Worm (Caenorhabditis elegans) whole organism, young adult: ENCODE data around the gene sru-7.

ENCODE experiments used
- B0035.1 ChIP-seq: sonication (generic microtip); optimal IDR thresholded peaks from 2 replicates; lab custom pipeline; 2016; ENCODE audit warnings: missing genetic modification characterization, mild to moderate bottlenecking, missing compliant biosample characterization, missing genotype, missing genetic modification reagents
- B0336.3 ChIP-seq: fragments of 200-800 bp; sonication (Bioruptor generic); IDR thresholded peaks from 2 replicates; pipeline ENCODE4 v1.3.6; 2022; ENCODE audit warnings: missing genetic modification characterization, missing compliant biosample characterization
- F10E7.11 ChIP-seq: sonication (generic microtip); optimal IDR thresholded peaks from 2 replicates; lab custom pipeline; 2017; ENCODE audit warnings: mild to moderate bottlenecking, missing genetic modification characterization, moderate library complexity, missing compliant biosample characterization
- F23B12.7 ChIP-seq: sonication (generic microtip); optimal IDR thresholded peaks from 2 replicates; lab custom pipeline; 2017; ENCODE audit warnings: missing genetic modification characterization, mild to moderate bottlenecking, missing compliant biosample characterization, antibody characterized with exemption, moderate library complexity; ENCODE audit not compliant: insufficient read depth
- F33H1.4 ChIP-seq: fragments of 200-800 bp; sonication (Bioruptor generic); IDR thresholded peaks from 2 replicates; pipeline ENCODE4 v1.3.6; 2022; ENCODE audit warnings: missing genetic modification reagents, missing genetic modification characterization, missing compliant biosample characterization
- F49E8.2 ChIP-seq: sonication (generic microtip); optimal IDR thresholded peaks from 3 replicates; lab custom pipeline; 2017; ENCODE audit warnings: missing genetic modification characterization, mild to moderate bottlenecking, missing compliant biosample characterization, antibody characterized with exemption, moderate library complexity; ENCODE audit not compliant: insufficient read depth
- F52B5.7 ChIP-seq: sonication (generic microtip); optimal IDR thresholded peaks from 2 replicates; lab custom pipeline; 2016; ENCODE audit warnings: mild to moderate bottlenecking, missing genetic modification characterization, missing compliant biosample characterization
- F57A8.1 ChIP-seq: fragments of 200-800 bp; sonication (Bioruptor generic); optimal IDR thresholded peaks from 2 replicates; lab custom pipeline; 2018; ENCODE audit warnings: mild to moderate bottlenecking, missing genetic modification characterization, moderate library complexity, missing compliant biosample characterization
- Y53G8AR.9 ChIP-seq: fragments of 200-800 bp; sonication (Bioruptor generic); conservative IDR thresholded peaks from 2 replicates; pipeline ENCODE4 v1.3.6; 2022; ENCODE audit warnings: missing genetic modification reagents, missing genetic modification characterization, missing compliant biosample characterization
- Y79H2A.3 ChIP-seq: fragments of 200-800 bp; sonication (Bioruptor generic); conservative IDR thresholded peaks from 2 replicates; pipeline ENCODE4 v1.3.6; 2022; ENCODE audit warnings: missing genetic modification reagents, missing genetic modification characterization, missing compliant biosample characterization
- ama-1 ChIP-seq, 3 experiments: fragments of 150-350 bp in 1 of 3; sonication (generic microtip) in 2 of 3; optimal IDR thresholded peaks; 2 replicates each; lab custom pipeline; 2014 to 2018; ENCODE audit warnings: missing biosample characterization in 2 of 3, missing genetic modification characterization in 2 of 3, missing genetic modification reagents in 2 of 3
- aptf-2 ChIP-seq: fragments of 200-800 bp; sonication (Bioruptor generic); conservative IDR thresholded peaks from 2 replicates; pipeline ENCODE4 v1.3.6; 2022; ENCODE audit warnings: missing genetic modification reagents, missing genetic modification characterization, missing compliant biosample characterization
- aptf-3 ChIP-seq: fragments of 200-800 bp; sonication (Bioruptor generic); IDR thresholded peaks from 2 replicates; pipeline ENCODE4 v1.3.6; 2022; ENCODE audit warnings: missing genetic modification characterization, missing compliant biosample characterization
- athp-1 ChIP-seq: sonication (generic microtip); optimal IDR thresholded peaks from 2 replicates; lab custom pipeline; 2017; ENCODE audit warnings: mild to moderate bottlenecking, missing genetic modification characterization, missing compliant biosample characterization
- cebp-2 ChIP-seq: fragments of 200-800 bp; sonication (Bioruptor generic); IDR thresholded peaks from 2 replicates; pipeline ENCODE4 v1.3.6; 2022; ENCODE audit warnings: missing genetic modification characterization, missing compliant biosample characterization
- ceh-100 ChIP-seq: fragments of 200-800 bp; sonication (Bioruptor generic); IDR thresholded peaks from 2 replicates; pipeline ENCODE4 v1.3.6; 2022; ENCODE audit warnings: missing genetic modification reagents, missing genetic modification characterization, missing compliant biosample characterization
- ceh-58 ChIP-seq: fragments of 200-800 bp; sonication (Bioruptor generic); IDR thresholded peaks from 2 replicates; pipeline ENCODE4 v1.3.6; 2022; ENCODE audit warnings: missing genetic modification characterization, missing compliant biosample characterization
- ceh-91 ChIP-seq: fragments of 200-800 bp; sonication (Bioruptor generic); IDR thresholded peaks from 2 replicates; pipeline ENCODE4 v1.3.6; 2022; ENCODE audit warnings: missing genetic modification reagents, missing genetic modification characterization, missing compliant biosample characterization
- die-1 ChIP-seq: sonication (generic microtip); optimal IDR thresholded peaks from 2 replicates; lab custom pipeline; 2016; ENCODE audit warnings: missing genotype, mild to moderate bottlenecking, missing genetic modification characterization, missing compliant biosample characterization
- dox-1 ChIP-seq: fragments of 200-800 bp; sonication (Bioruptor generic); IDR thresholded peaks from 2 replicates; pipeline ENCODE4 v1.3.6; 2022; ENCODE audit warnings: missing genetic modification reagents, missing genetic modification characterization, missing compliant biosample characterization
- ets-4 ChIP-seq: fragments of 200-800 bp; sonication (Bioruptor generic); optimal IDR thresholded peaks from 2 replicates; lab custom pipeline; 2018; ENCODE audit warnings: mild to moderate bottlenecking, missing genetic modification characterization, missing compliant biosample characterization
- gei-17 ChIP-seq: fragments of 200-800 bp; sonication (Bioruptor generic); optimal IDR thresholded peaks from 2 replicates; lab custom pipeline; 2018; ENCODE audit warnings: mild to moderate bottlenecking, missing genetic modification characterization, missing compliant biosample characterization
- hlh-12 ChIP-seq: sonication (generic microtip); optimal IDR thresholded peaks from 2 replicates; lab custom pipeline; 2016; ENCODE audit warnings: missing genetic modification characterization, missing compliant biosample characterization
- hrde-1 ChIP-seq: sonication (generic microtip); optimal IDR thresholded peaks from 2 replicates; lab custom pipeline; 2016; ENCODE audit warnings: missing genetic modification characterization, mild to moderate bottlenecking, missing compliant biosample characterization, moderate library complexity, missing genotype, missing genetic modification reagents, borderline replicate concordance
- lin-26 ChIP-seq: fragments of 200-800 bp; sonication (Bioruptor generic); IDR thresholded peaks from 2 replicates; pipeline ENCODE4 v1.3.6; 2022; ENCODE audit warnings: missing genetic modification reagents, missing genetic modification characterization, missing compliant biosample characterization
- lin-35 ChIP-seq, 3 experiments: fragments of 150-350 bp in 2 of 3; sonication (generic microtip) in 1 of 3; optimal IDR thresholded peaks; 2 replicates each; lab custom pipeline; 2014 to 2018; ENCODE audit warnings: missing biosample characterization in 3 of 3, missing genetic modification characterization in 3 of 3, missing genetic modification reagents in 3 of 3
- lin-40 ChIP-seq: sonication (generic microtip); optimal IDR thresholded peaks from 2 replicates; lab custom pipeline; 2016; ENCODE audit warnings: missing genetic modification characterization, mild to moderate bottlenecking, missing compliant biosample characterization, missing genotype, missing genetic modification reagents
- lin-54 ChIP-seq: fragments of 200-800 bp; sonication (Bioruptor generic); optimal IDR thresholded peaks from 2 replicates; lab custom pipeline; 2018; ENCODE audit warnings: mild to moderate bottlenecking, missing genetic modification characterization, missing compliant biosample characterization
- lsy-27 ChIP-seq: sonication (generic microtip); optimal IDR thresholded peaks from 2 replicates; lab custom pipeline; 2017; ENCODE audit warnings: missing genetic modification characterization, mild to moderate bottlenecking, missing compliant biosample characterization, antibody characterized with exemption, missing genotype, borderline replicate concordance; ENCODE audit not compliant: insufficient read depth
- madf-6 ChIP-seq: fragments of 200-800 bp; sonication (Bioruptor generic); IDR thresholded peaks from 2 replicates; pipeline ENCODE4 v1.3.6; 2022; ENCODE audit warnings: missing genetic modification reagents, missing genetic modification characterization, missing compliant biosample characterization
- mcd-1 ChIP-seq: fragments of 200-800 bp; sonication (Bioruptor generic); IDR thresholded peaks from 2 replicates; pipeline ENCODE4 v1.3.6; 2022; ENCODE audit warnings: missing genetic modification reagents, missing genetic modification characterization, missing compliant biosample characterization
- mel-28 ChIP-seq: sonication (generic microtip); optimal IDR thresholded peaks from 2 replicates; lab custom pipeline; 2016; ENCODE audit warnings: borderline replicate concordance, mild to moderate bottlenecking, missing genetic modification characterization, missing compliant biosample characterization
- mes-4 ChIP-seq: sonication (generic microtip); optimal IDR thresholded peaks from 2 replicates; lab custom pipeline; 2016; ENCODE audit warnings: missing genotype, missing genetic modification characterization, missing compliant biosample characterization
- nhr-90 ChIP-seq: sonication (generic microtip); optimal IDR thresholded peaks from 2 replicates; lab custom pipeline; 2016; ENCODE audit warnings: missing genotype, mild to moderate bottlenecking, missing genetic modification characterization, missing compliant biosample characterization
- pha-4 ChIP-seq: fragments of 150-350 bp; sonication (generic microtip); optimal IDR thresholded peaks from 2 replicates; lab custom pipeline; 2014; ENCODE audit warnings: missing biosample characterization, missing genetic modification reagents, missing genetic modification characterization
- repo-1 ChIP-seq: sonication (generic microtip); optimal IDR thresholded peaks from 2 replicates; lab custom pipeline; 2017; ENCODE audit warnings: mild to moderate bottlenecking, missing genetic modification characterization, missing compliant biosample characterization
- snpc-3.4 ChIP-seq: sonication (generic microtip); optimal IDR thresholded peaks from 2 replicates; lab custom pipeline; 2017; ENCODE audit warnings: missing genetic modification characterization, mild to moderate bottlenecking, missing compliant biosample characterization, antibody characterized with exemption, moderate library complexity, missing genotype, missing genetic modification reagents
- somi-1 ChIP-seq: fragments of 200-800 bp; sonication (Bioruptor generic); optimal IDR thresholded peaks from 2 replicates; lab custom pipeline; 2018; ENCODE audit warnings: mild to moderate bottlenecking, missing genetic modification characterization, missing compliant biosample characterization
- sptf-2 ChIP-seq: fragments of 200-800 bp; sonication (Bioruptor generic); optimal IDR thresholded peaks from 2 replicates; lab custom pipeline; 2018; ENCODE audit warnings: mild to moderate bottlenecking, missing genetic modification characterization, missing compliant biosample characterization
- unc-130 ChIP-seq: sonication (generic microtip); optimal IDR thresholded peaks from 2 replicates; lab custom pipeline; 2016; ENCODE audit warnings: missing genetic modification reagents, missing genetic modification characterization, missing compliant biosample characterization
- zfh-2 ChIP-seq: fragments of 200-800 bp; sonication (Bioruptor generic); conservative IDR thresholded peaks from 2 replicates; pipeline ENCODE4 v1.3.6; 2022; ENCODE audit warnings: missing genetic modification reagents, missing genetic modification characterization, missing compliant biosample characterization
- zim-3 ChIP-seq: sonication (generic microtip); optimal IDR thresholded peaks from 2 replicates; lab custom pipeline; 2017; ENCODE audit warnings: mild to moderate bottlenecking, missing genetic modification characterization, moderate library complexity, missing compliant biosample characterization
- ztf-18 ChIP-seq: sonication (generic microtip); optimal IDR thresholded peaks from 2 replicates; lab custom pipeline; 2016; ENCODE audit warnings: missing genotype, mild to moderate bottlenecking, missing genetic modification characterization, missing compliant biosample characterization
- ztf-3 ChIP-seq: fragments of 200-800 bp; sonication (Bioruptor generic); optimal IDR thresholded peaks from 2 replicates; lab custom pipeline; 2018; ENCODE audit warnings: mild to moderate bottlenecking, missing genetic modification characterization, missing compliant biosample characterization
- ztf-6 ChIP-seq: fragments of 200-800 bp; sonication (Bioruptor generic); IDR thresholded peaks from 2 replicates; pipeline ENCODE4 v1.3.6; 2022; ENCODE audit warnings: missing genetic modification reagents, missing genetic modification characterization, missing compliant biosample characterization

The sru-7 gene

ce11 chrIV:8513619-8514018 is 21.3 kb downstream of the sru-7 start, which contains the start of gene cks-1:
TSS of gene cks-1 (plus strand) at chrIV:8513919.
- peak; percentile 26 for TF ChIP-seq die-1
- TF ChIP-seq ztf-3 (GFP tag; lab: Kevin White, UChicago), result no peak
- peak; percentile 27 for TF ChIP-seq snpc-3.4
- 0 out of 2 replicates have a peak, but pooled peaks have one; percentile 13 for TF ChIP-seq B0336.3
- TF ChIP-seq, all 124 proteins: peak for 3

- TF ChIP-seq repo-1 (tag; lab: Kevin White, UChicago), result peak; percentile 42
- peak; percentile 28 for TF ChIP-seq snpc-3.4
- TF ChIP-seq lin-26 (GFP tag; lab: Robert Waterston, UW), result 0 out of 2 replicates have a peak, but pooled peaks have one; percentile 35
- no peak for TF ChIP-seq ztf-6 (GFP tag; lab: Robert Waterston, UW)
- TF ChIP-seq pha-4 (tag; lab: Kevin White, UChicago), result no peak
- TF ChIP-seq mcd-1 (GFP tag; lab: Robert Waterston, UW), result no peak
- TF ChIP-seq unc-130 (GFP tag; lab: Kevin White, UChicago), result peak; percentile 15
- TF ChIP-seq Y53G8AR.9 (GFP tag; lab: Robert Waterston, UW), result no peak; the same call in 1 of the 2 replicates
- no peak for TF ChIP-seq ztf-18 (tag; lab: Kevin White, UChicago)
- TF ChIP-seq gei-17 (GFP tag; lab: Kevin White, UChicago), result no peak
- TF ChIP-seq Y79H2A.3 (GFP tag; lab: Robert Waterston, UW), result peak; percentile 77; the same call in 1 of the 2 replicates
- no peak for TF ChIP-seq ceh-100 (GFP tag; lab: Robert Waterston, UW)
- no peak for TF ChIP-seq lin-54
- peak; percentile 4 for TF ChIP-seq athp-1
- peak; percentile 87 for TF ChIP-seq hrde-1
- TF ChIP-seq, all 124 proteins: peak for 7
These were observed 22.2 kb downstream of the sru-7 start for ce11 chrIV:8514546-8514945.

- TF ChIP-seq F57A8.1 (GFP tag; lab: Kevin White, UChicago) (no peak), ztf-6 (GFP tag; lab: Robert Waterston, UW) (no peak), hlh-12 (tag; lab: Kevin White, UChicago) (no peak), aptf-3 (GFP tag; lab: Robert Waterston, UW) (no peak), ets-4 (no peak), dox-1 (GFP tag; lab: Robert Waterston, UW) (no peak), ceh-58 (GFP tag; lab: Robert Waterston, UW) (no peak), nhr-90 (tag; lab: Kevin White, UChicago) (no peak), sptf-2 (GFP tag; lab: Kevin White, UChicago) (no peak), F49E8.2 (no peak), F52B5.7 (no peak), lin-40 (tag; lab: Kevin White, UChicago) (no peak)
These were observed 27.6 kb downstream of the sru-7 start for ce11 chrIV:8519949-8520348.

ce11 chrIV:8520594-8520993 is 28.3 kb downstream of the sru-7 start, which contains the start of gene pkg-2:
TSS of gene pkg-2 (plus strand) at chrIV:8520894.
- no peak for TF ChIP-seq aptf-2 (GFP tag; lab: Robert Waterston, UW)
- TF ChIP-seq ceh-91 (GFP tag; lab: Robert Waterston, UW), result no peak
- no peak for TF ChIP-seq somi-1 (GFP tag; lab: Kevin White, UChicago)
- TF ChIP-seq ama-1 (optimal IDR thresholded peaks at IDR 0.05; lab: Kevin White, UChicago), result no peak
- TF ChIP-seq ama-1 (GFP tag; optimal IDR thresholded peaks at IDR 0.05; lab: Kevin White, UChicago), result no peak
- no peak for TF ChIP-seq B0035.1 (tag; lab: Kevin White, UChicago)
- TF ChIP-seq madf-6 (GFP tag; lab: Robert Waterston, UW), result no peak
- no peak for TF ChIP-seq mel-28 (tag; lab: Kevin White, UChicago)
- no peak for TF ChIP-seq mcd-1 (GFP tag; lab: Robert Waterston, UW)
- TF ChIP-seq lin-35 (GFP tag; optimal IDR thresholded peaks at IDR 0.05; lab: Kevin White, UChicago), result no peak
- no peak for TF ChIP-seq ceh-58 (GFP tag; lab: Robert Waterston, UW)
- TF ChIP-seq F10E7.11 (tag; lab: Kevin White, UChicago), result no peak
- no peak for TF ChIP-seq F23B12.7 (tag; lab: Kevin White, UChicago)
- TF ChIP-seq lsy-27 (tag; lab: Kevin White, UChicago), result no peak
- no peak for TF ChIP-seq mes-4 (tag; lab: Kevin White, UChicago)
- no peak for TF ChIP-seq F33H1.4 (GFP tag; lab: Robert Waterston, UW)
- TF ChIP-seq zim-3 (tag; lab: Kevin White, UChicago), result no peak
- no peak for TF ChIP-seq cebp-2 (GFP tag; lab: Robert Waterston, UW)
- TF ChIP-seq zfh-2 (GFP tag; lab: Robert Waterston, UW), result no peak
